Worm (Caenorhabditis elegans): Measurements from ENCODE around the gene F58E6.11.

Gene F58E6.11

ce11 chrV:9757884-9758283 lies at the start of gene F58E6.11:
F58E6.11 (minus strand) TSS chrV:9757984.
- TF ChIP-seq drap-1 (GFP tag; optimal IDR thresholded peaks at IDR 0.05) (no peak), lsy-2 (tag; optimal IDR thresholded peaks at IDR 0.05) (no peak), elt-1 (tag; optimal IDR thresholded peaks at IDR 0.05; ENCODE audit: borderline replicate concordance, insufficient read depth) (no peak), ces-1 (GFP tag; optimal IDR thresholded peaks at IDR 0.05) (no peak), hlh-1 (tag; optimal IDR thresholded peaks at IDR 0.05) (no peak), ceh-43 (GFP tag; optimal IDR thresholded peaks at IDR 0.05) (no peak), bed-3 (GFP tag; optimal IDR thresholded peaks at IDR 0.05) (no peak), nhr-76 (tag; optimal IDR thresholded peaks at IDR 0.05) (no peak), nhr-28 (tag; optimal IDR thresholded peaks at IDR 0.05) (no peak), elt-3 (tag; optimal IDR thresholded peaks at IDR 0.05) (no peak)

ce11 chrV:9805161-9805560 lies 47.4 kb upstream of the F58E6.11 start, which contains the start of gene sru-37:
sru-37 (plus strand) TSS chrV:9805461.
- TF ChIP-seq M03D4.4 (tag; optimal IDR thresholded peaks at IDR 0.05) (no peak), bed-3 (GFP tag; optimal IDR thresholded peaks at IDR 0.05) (no peak), ceh-39 (tag; optimal IDR thresholded peaks at IDR 0.05) (no peak), mab-5 (tag; optimal IDR thresholded peaks at IDR 0.05) (no peak), nhr-76 (tag; optimal IDR thresholded peaks at IDR 0.05) (no peak), flh-1 (GFP tag; optimal IDR thresholded peaks at IDR 0.05) (no peak), ham-2 (GFP tag; optimal IDR thresholded peaks at IDR 0.05) (no peak), hlh-1 (tag; optimal IDR thresholded peaks at IDR 0.05) (no peak)

DNA sequence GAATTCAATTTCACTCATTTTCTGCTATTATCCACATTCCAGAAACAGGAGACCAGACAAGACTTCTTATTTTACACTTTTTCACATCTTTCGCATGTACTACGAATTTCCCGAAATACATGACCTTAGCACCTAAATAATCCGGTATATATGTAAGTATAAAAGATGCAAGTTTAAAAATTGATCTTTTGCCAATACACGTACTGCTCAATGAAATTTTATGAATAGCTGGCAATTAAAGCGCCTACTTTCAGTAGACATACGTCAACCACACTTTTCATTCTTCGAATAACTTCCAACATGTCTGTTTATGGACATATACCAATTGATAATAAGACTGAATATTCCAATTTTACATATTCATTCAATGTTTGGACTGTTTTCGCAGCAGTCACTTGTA lies 45.4 kb upstream of the F58E6.11 start, which contains the start of gene sru-39:
Gene sru-39, plus strand, starts transcription at position 301 of the 400 bp plus-strand sequence.
- TF ChIP-seq ces-1 (GFP tag; optimal IDR thresholded peaks at IDR 0.05) = no peak
- TF ChIP-seq M03D4.4 (tag; optimal IDR thresholded peaks at IDR 0.05) = no peak
- TF ChIP-seq ham-2 (GFP tag; optimal IDR thresholded peaks at IDR 0.05) = no peak
- no peak for TF ChIP-seq lin-13 (tag; optimal IDR thresholded peaks at IDR 0.05)
- TF ChIP-seq flh-1 (GFP tag; optimal IDR thresholded peaks at IDR 0.05) = no peak
- TF ChIP-seq drap-1 (GFP tag; optimal IDR thresholded peaks at IDR 0.05) = no peak
- no peak for TF ChIP-seq snpc-4 (tag; optimal IDR thresholded peaks at IDR 0.05)
- no peak for TF ChIP-seq zip-8 (tag; optimal IDR thresholded peaks at IDR 0.05)
- TF ChIP-seq blmp-1 (tag; optimal IDR thresholded peaks at IDR 0.05) = no peak
- no peak for TF ChIP-seq nhr-76 (tag; optimal IDR thresholded peaks at IDR 0.05)
- no peak for TF ChIP-seq cnd-1 (tag; optimal IDR thresholded peaks at IDR 0.05)
- no peak for TF ChIP-seq tbx-8 (GFP tag; optimal IDR thresholded peaks at IDR 0.05)
- TF ChIP-seq sem-2 (GFP tag; optimal IDR thresholded peaks at IDR 0.05) = no peak
- TF ChIP-seq lin-32 (GFP tag; optimal IDR thresholded peaks at IDR 0.05) = no peak
- no peak for TF ChIP-seq unc-120 (tag; optimal IDR thresholded peaks at IDR 0.05; ENCODE audit: poor library complexity, severe bottlenecking)
- no peak for TF ChIP-seq ceh-43 (GFP tag; optimal IDR thresholded peaks at IDR 0.05)
- no peak for TF ChIP-seq nhr-2 (tag; optimal IDR thresholded peaks at IDR 0.05)
- no peak for TF ChIP-seq bed-3 (GFP tag; optimal IDR thresholded peaks at IDR 0.05)
- TF ChIP-seq mep-1 (tag; optimal IDR thresholded peaks at IDR 0.05) = no peak
- TF ChIP-seq ceh-39 (tag; optimal IDR thresholded peaks at IDR 0.05) = no peak

DNA sequence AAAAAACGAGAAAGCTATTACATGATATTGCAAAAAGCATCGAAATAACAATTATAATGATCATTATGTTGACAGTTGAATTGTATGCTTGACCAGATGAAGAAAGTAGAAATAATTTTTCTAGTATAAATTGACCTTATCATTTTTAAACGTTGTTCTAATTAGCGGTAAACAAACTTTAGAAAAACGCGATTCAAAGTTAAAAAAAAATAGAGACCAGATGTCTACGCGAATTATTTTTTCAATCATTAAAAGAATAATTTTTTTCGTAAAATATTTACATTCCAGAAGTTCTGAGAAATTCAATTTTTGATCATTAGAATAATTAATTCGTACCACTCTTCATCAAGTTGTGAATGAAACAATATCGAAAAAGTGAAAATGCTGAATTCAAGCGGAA lies 44.2 kb upstream of the F58E6.11 start, which contains the start of gene F46B6.10:
Gene F46B6.10, minus strand, starts transcription at position 101 of the 400 bp plus-strand sequence.
- TF ChIP-seq pha-4 (tag; optimal IDR thresholded peaks at IDR 0.05) (no peak), snpc-4 (tag; optimal IDR thresholded peaks at IDR 0.05) (no peak), ceh-83 (GFP tag; optimal IDR thresholded peaks at IDR 0.05) (no peak), ham-2 (GFP tag; optimal IDR thresholded peaks at IDR 0.05) (no peak), ceh-43 (GFP tag; optimal IDR thresholded peaks at IDR 0.05) (no peak), elt-3 (tag; optimal IDR thresholded peaks at IDR 0.05) (no peak), hlh-1 (tag; optimal IDR thresholded peaks at IDR 0.05) (no peak), ces-1 (GFP tag; optimal IDR thresholded peaks at IDR 0.05) (no peak), nhr-28 (tag; optimal IDR thresholded peaks at IDR 0.05) (no peak), nhr-76 (tag; optimal IDR thresholded peaks at IDR 0.05) (no peak), blmp-1 (tag; optimal IDR thresholded peaks at IDR 0.05) (no peak), unc-62 (GFP tag; optimal IDR thresholded peaks at IDR 0.05) (no peak), M03D4.4 (tag; optimal IDR thresholded peaks at IDR 0.05) (no peak), nhr-237 (tag; optimal IDR thresholded peaks at IDR 0.05) (no peak)

- TF ChIP-seq mab-5 (tag; optimal IDR thresholded peaks at IDR 0.05) = no peak
- TF ChIP-seq nhr-12 (tag; optimal IDR thresholded peaks at IDR 0.05) = no peak
- no peak for TF ChIP-seq unc-120 (tag; optimal IDR thresholded peaks at IDR 0.05; ENCODE audit: poor library complexity, severe bottlenecking)
- TF ChIP-seq unc-39 (tag; optimal IDR thresholded peaks at IDR 0.05) = no peak
- TF ChIP-seq cnd-1 (tag; optimal IDR thresholded peaks at IDR 0.05) = no peak
- no peak for TF ChIP-seq lin-32 (GFP tag; optimal IDR thresholded peaks at IDR 0.05)
- no peak for TF ChIP-seq sem-2 (GFP tag; optimal IDR thresholded peaks at IDR 0.05)
- no peak for TF ChIP-seq elt-3 (tag; optimal IDR thresholded peaks at IDR 0.05)
- TF ChIP-seq ceh-83 (GFP tag; optimal IDR thresholded peaks at IDR 0.05) = no peak
- TF ChIP-seq M03D4.4 (tag; optimal IDR thresholded peaks at IDR 0.05) = no peak
- TF ChIP-seq lin-13 (tag; optimal IDR thresholded peaks at IDR 0.05) = no peak
- no peak for TF ChIP-seq mep-1 (tag; optimal IDR thresholded peaks at IDR 0.05)
- no peak for TF ChIP-seq ham-2 (GFP tag; optimal IDR thresholded peaks at IDR 0.05)
These were observed 41.3 kb upstream of the F58E6.11 start, which contains the start of gene F46B6.13 for ce11 chrV:9799076-9799475. F46B6.13 (minus strand) TSS chrV:9799176.
